Worm (Caenorhabditis elegans) whole organism, midembryonic: ENCODE measurements around the gene C43D7.7.

ENCODE experiments used
- T22C8.4 ChIP-seq: fragments of 200-800 bp; sonication (Bioruptor generic); IDR thresholded peaks from 2 replicates; pipeline ENCODE4 v1.3.6; 2022; ENCODE audit warnings: missing genetic modification characterization, missing compliant biosample characterization
- flt-1 ChIP-seq: fragments of 200-800 bp; sonication (Bioruptor generic); IDR thresholded peaks from 2 replicates; pipeline ENCODE4 v1.3.6; 2022; ENCODE audit warnings: missing genetic modification characterization, missing compliant biosample characterization
- klf-2 ChIP-seq: fragments of 200-800 bp; sonication (Bioruptor generic); conservative IDR thresholded peaks from 2 replicates; pipeline ENCODE4 v1.3.6; 2022; ENCODE audit warnings: missing genetic modification reagents, missing genetic modification characterization, missing compliant biosample characterization
- ref-1 ChIP-seq: fragments of 200-800 bp; sonication (Bioruptor generic); conservative IDR thresholded peaks from 2 replicates; pipeline ENCODE4 v1.3.6; 2022; ENCODE audit warnings: missing genetic modification reagents, missing genetic modification characterization, missing compliant biosample characterization
- ztf-29 ChIP-seq: fragments of 200-800 bp; sonication (Bioruptor generic); IDR thresholded peaks from 2 replicates; pipeline ENCODE4 v1.3.6; 2022; ENCODE audit warnings: missing genetic modification reagents, missing genetic modification characterization, missing compliant biosample characterization

ce11 chrV:19276354-19276753 lies 43.0 kb downstream of the C43D7.7 start:
- TF ChIP-seq ztf-29 (no peak), T22C8.4 (GFP tag; lab: Robert Waterston, UW) (no peak), flt-1 (no peak), klf-2 (no peak), ref-1 (GFP tag; lab: Robert Waterston, UW) (no peak)
